Worm (Caenorhabditis elegans) whole organism, L3 larva: Measurements from ENCODE around the gene irld-65.

Experiments
- ceh-16 ChIP-seq: sonication (generic microtip); optimal IDR thresholded peaks from 2 replicates; lab custom pipeline; 2017; ENCODE audit warnings: missing biosample characterization, missing genetic modification characterization
- ceh-9 ChIP-seq: sonication (generic microtip); optimal IDR thresholded peaks from 2 replicates; lab custom pipeline; 2018; ENCODE audit warnings: missing biosample characterization, missing genetic modification characterization
- nfya-1 ChIP-seq: sonication (generic microtip); optimal IDR thresholded peaks from 2 replicates; lab custom pipeline; 2017; ENCODE audit warnings: missing genetic modification characterization, mild to moderate bottlenecking, missing compliant biosample characterization, antibody characterized with exemption, moderate library complexity; ENCODE audit not compliant: insufficient read depth
- ztf-4 ChIP-seq: fragments of 150-350 bp; optimal IDR thresholded peaks from 2 replicates; lab custom pipeline; 2014; ENCODE audit warnings: missing biosample characterization, missing genetic modification characterization

DNA sequence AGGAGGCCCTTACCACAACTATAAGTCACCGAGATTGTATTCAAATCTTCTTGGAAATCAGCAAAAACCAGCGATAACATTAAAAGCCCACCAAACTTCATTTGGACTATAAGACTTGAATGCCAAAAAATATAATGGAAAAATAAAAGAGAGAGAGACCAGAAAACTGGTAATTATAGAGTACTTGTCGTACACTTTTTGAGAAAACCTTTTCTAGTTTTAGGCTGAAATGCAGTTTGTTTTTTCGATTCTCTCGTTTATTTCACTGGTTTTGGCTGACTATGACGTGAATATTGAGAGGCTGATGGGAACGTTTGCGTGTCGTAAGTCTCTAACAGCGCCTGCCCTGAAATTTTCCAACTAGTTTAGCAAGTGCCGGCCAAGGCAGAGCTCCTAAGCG, 7.3 kb downstream of the irld-65 start, which contains the start of the genes irld-64 and irld-63:
- TF ChIP-seq nfya-1 (tag; lab: Kevin White, UChicago) (no peak), ztf-4 (tag; lab: Kevin White, UChicago) (no peak), ceh-9 (no peak), ceh-16 (tag; lab: Kevin White, UChicago) (no peak)
